Fruit fly (Drosophila melanogaster) whole organism, embryonic: Measurements from ENCODE around the gene Mettl5.
A peak's percentile ranks its signal among the peaks of the same experiment; 100 is the strongest.

Source experiments
- Ada2b ChIP-seq: fragments of 200-800 bp; sonication (Bioruptor generic); IDR thresholded peaks from 2 replicates; pipeline ENCODE4 v1.3.6; 2022; ENCODE audit warnings: missing biosample characterization, missing genetic modification characterization
- CG11247 ChIP-seq: fragments of 200-800 bp; sonication (Bioruptor generic); IDR thresholded peaks from 2 replicates; pipeline ENCODE4 v1.3.6; 2022; ENCODE audit warnings: missing biosample characterization, missing genetic modification characterization
- CG11696 ChIP-seq: fragments of 200-800 bp; sonication (Bioruptor generic); IDR thresholded peaks from 2 replicates; pipeline ENCODE4 v1.3.6; 2022; ENCODE audit warnings: missing biosample characterization, missing genetic modification characterization
- CG12236 ChIP-seq: fragments of 200-800 bp; sonication (Bioruptor generic); optimal IDR thresholded peaks from 2 replicates; lab custom pipeline; 2016; ENCODE audit warnings: missing biosample characterization, missing genetic modification characterization
- CG13424 ChIP-seq: fragments of 200-800 bp; sonication (Bioruptor generic); optimal IDR thresholded peaks from 2 replicates; lab custom pipeline; 2019; ENCODE audit warnings: missing biosample characterization, mild to moderate bottlenecking, missing genetic modification characterization, moderate library complexity
- CG16863 ChIP-seq: fragments of 200-800 bp; sonication (Bioruptor generic); optimal IDR thresholded peaks from 3 replicates; lab custom pipeline; 2016; ENCODE audit warnings: missing biosample characterization, missing genetic modification characterization
- CG17359 ChIP-seq: fragments of 200-800 bp; sonication (Bioruptor generic); optimal IDR thresholded peaks from 3 replicates; lab custom pipeline; 2018; ENCODE audit warnings: missing biosample characterization, mild to moderate bottlenecking, missing genetic modification characterization, moderate library complexity
- CG1832 ChIP-seq: fragments of 200-800 bp; sonication (Bioruptor generic); optimal IDR thresholded peaks from 2 replicates; lab custom pipeline; 2017; ENCODE audit warnings: missing biosample characterization, mild to moderate bottlenecking, missing genetic modification characterization, inconsistent platforms
- CG2202 ChIP-seq: fragments of 200-800 bp; sonication (Bioruptor generic); optimal IDR thresholded peaks from 2 replicates; lab custom pipeline; 2018; ENCODE audit warnings: missing biosample characterization, mild to moderate bottlenecking, missing genetic modification characterization
- CG3163 ChIP-seq: fragments of 200-800 bp; sonication (Bioruptor generic); optimal IDR thresholded peaks from 3 replicates; lab custom pipeline; 2016; ENCODE audit warnings: missing biosample characterization, missing genetic modification characterization
- CG32772 ChIP-seq: fragments of 200-800 bp; sonication (Bioruptor generic); IDR thresholded peaks from 2 replicates; pipeline ENCODE4 v1.3.6; 2022; ENCODE audit warnings: missing biosample characterization, missing genetic modification characterization
- CG3407 ChIP-seq: fragments of 200-800 bp; sonication (Bioruptor generic); optimal IDR thresholded peaks from 2 replicates; lab custom pipeline; 2018; ENCODE audit warnings: missing biosample characterization, mild to moderate bottlenecking, missing genetic modification characterization
- CG3847 ChIP-seq: fragments of 200-800 bp; sonication (Bioruptor generic); IDR thresholded peaks from 2 replicates; pipeline ENCODE4 v1.3.6; 2022; ENCODE audit warnings: missing biosample characterization, missing genetic modification characterization
- CG43689 ChIP-seq: fragments of 200-800 bp; sonication (Bioruptor generic); IDR thresholded peaks from 2 replicates; pipeline ENCODE4 v1.3.6; 2022; ENCODE audit warnings: missing biosample characterization, missing genetic modification characterization
- CG6689 ChIP-seq: fragments of 200-800 bp; sonication (Bioruptor generic); IDR thresholded peaks from 2 replicates; pipeline ENCODE4 v1.3.6; 2022; ENCODE audit warnings: missing biosample characterization, missing genetic modification characterization
- CG7357 ChIP-seq: fragments of 200-800 bp; sonication (Bioruptor generic); IDR thresholded peaks from 3 replicates; pipeline ENCODE4 v1.3.6; 2022; ENCODE audit warnings: missing biosample characterization, missing genetic modification characterization
- CG7839 ChIP-seq: fragments of 200-800 bp; sonication (Bioruptor generic); optimal IDR thresholded peaks from 3 replicates; lab custom pipeline; 2018; ENCODE audit warnings: missing biosample characterization, mild to moderate bottlenecking, missing genetic modification characterization, moderate library complexity
- CG7928 ChIP-seq: fragments of 200-800 bp; sonication (Bioruptor generic); optimal IDR thresholded peaks from 2 replicates; lab custom pipeline; 2017; ENCODE audit warnings: missing biosample characterization, mild to moderate bottlenecking, missing genetic modification characterization
- CG7987 ChIP-seq: fragments of 200-800 bp; sonication (Bioruptor generic); optimal IDR thresholded peaks from 2 replicates; lab custom pipeline; 2018; ENCODE audit warnings: missing biosample characterization, mild to moderate bottlenecking, missing genetic modification characterization, moderate library complexity
- CG9437 ChIP-seq: fragments of 200-800 bp; sonication (Bioruptor generic); optimal IDR thresholded peaks from 2 replicates; lab custom pipeline; 2018; ENCODE audit warnings: missing biosample characterization, mild to moderate bottlenecking, missing genetic modification characterization
- Chrac-16 ChIP-seq: fragments of 200-800 bp; sonication (Bioruptor generic); optimal IDR thresholded peaks from 3 replicates; lab custom pipeline; 2016; ENCODE audit warnings: missing biosample characterization, missing genetic modification characterization
- CrebB ChIP-seq: fragments of 200-800 bp; sonication (Bioruptor generic); optimal IDR thresholded peaks from 3 replicates; lab custom pipeline; 2018; ENCODE audit warnings: missing biosample characterization, mild to moderate bottlenecking, missing genetic modification characterization
- Dek ChIP-seq: fragments of 200-800 bp; sonication (Bioruptor generic); optimal IDR thresholded peaks from 3 replicates; lab custom pipeline; 2019; ENCODE audit warnings: missing biosample characterization, mild to moderate bottlenecking, missing genetic modification characterization, moderate library complexity
- Elba2 ChIP-seq: fragments of 200-800 bp; sonication (Bioruptor generic); optimal IDR thresholded peaks from 3 replicates; lab custom pipeline; 2016; ENCODE audit warnings: missing biosample characterization, missing genetic modification characterization
- Ets65A ChIP-seq: fragments of 200-800 bp; sonication (Bioruptor generic); peaks from one replicate; lab custom pipeline; 2016; ENCODE audit warnings: missing biosample characterization, missing genetic modification characterization
- Ets97D ChIP-seq: fragments of 200-800 bp; sonication (Bioruptor generic); optimal IDR thresholded peaks from 3 replicates; lab custom pipeline; 2016; ENCODE audit warnings: missing biosample characterization, missing genetic modification characterization
- HLH3B ChIP-seq: fragments of 200-800 bp; sonication (Bioruptor generic); IDR thresholded peaks from 2 replicates; pipeline ENCODE4 v1.3.6; 2022; ENCODE audit warnings: missing biosample characterization, missing genetic modification characterization
- Scr ChIP-seq: fragments of 200-800 bp; sonication (Bioruptor generic); IDR thresholded peaks from 2 replicates; pipeline ENCODE4 v1.3.6; 2022; ENCODE audit warnings: missing biosample characterization, missing genetic modification characterization; ENCODE audit not compliant: partially characterized antibody
- Sin3A ChIP-seq: fragments of >200 bp; optimal IDR thresholded peaks from 2 replicates; lab custom pipeline; 2018
- Sox100B ChIP-seq: fragments of 200-800 bp; sonication (Bioruptor generic); optimal IDR thresholded peaks from 3 replicates; lab custom pipeline; 2018; ENCODE audit warnings: missing biosample characterization, mild to moderate bottlenecking, missing genetic modification characterization
- YL-1 ChIP-seq: fragments of 200-800 bp; sonication (Bioruptor generic); optimal IDR thresholded peaks from 3 replicates; lab custom pipeline; 2017; ENCODE audit warnings: missing biosample characterization, mild to moderate bottlenecking, missing genetic modification characterization
- abd-A ChIP-seq: fragments of 200-800 bp; sonication (Bioruptor generic); optimal IDR thresholded peaks from 3 replicates; lab custom pipeline; 2019; ENCODE audit warnings: missing biosample characterization, mild to moderate bottlenecking, missing genetic modification characterization, moderate library complexity
- ac ChIP-seq: fragments of 200-800 bp; sonication (Bioruptor generic); optimal IDR thresholded peaks from 3 replicates; lab custom pipeline; 2017; ENCODE audit warnings: missing biosample characterization, mild to moderate bottlenecking, missing genetic modification characterization
- bcd ChIP-seq: fragments of 200-800 bp; sonication (Bioruptor generic); optimal IDR thresholded peaks from 2 replicates; lab custom pipeline; 2017; ENCODE audit warnings: missing biosample characterization, mild to moderate bottlenecking, missing genetic modification characterization
- cato ChIP-seq: fragments of 200-800 bp; sonication (Bioruptor generic); optimal IDR thresholded peaks from 2 replicates; lab custom pipeline; 2016; ENCODE audit warnings: missing biosample characterization, missing genetic modification characterization, borderline replicate concordance
- chinmo ChIP-seq: fragments of 200-800 bp; sonication (Bioruptor generic); IDR thresholded peaks from 4 replicates; pipeline ENCODE4 v1.3.6; 2022; ENCODE audit warnings: missing biosample characterization, missing genetic modification characterization; ENCODE audit not compliant: partially characterized antibody
- chm ChIP-seq: fragments of 200-800 bp; sonication (Bioruptor generic); IDR thresholded peaks from 2 replicates; pipeline ENCODE4 v1.3.6; 2022; ENCODE audit warnings: missing biosample characterization, missing genetic modification characterization
- dan ChIP-seq: fragments of 200-800 bp; sonication (Bioruptor generic); IDR thresholded peaks from 2 replicates; pipeline ENCODE4 v1.3.6; 2022; ENCODE audit warnings: missing biosample characterization, missing genetic modification characterization
- en ChIP-seq: fragments of 200-800 bp; sonication (Bioruptor generic); optimal IDR thresholded peaks from 2 replicates; lab custom pipeline; 2016; ENCODE audit warnings: missing biosample characterization, missing genetic modification characterization
- gfzf ChIP-seq: fragments of 200-800 bp; sonication (Bioruptor generic); optimal IDR thresholded peaks from 2 replicates; lab custom pipeline; 2016; ENCODE audit warnings: missing biosample characterization, mild to moderate bottlenecking, missing genetic modification characterization, moderate library complexity
- gro ChIP-seq: fragments of 200-800 bp; sonication (Bioruptor generic); optimal IDR thresholded peaks from 2 replicates; lab custom pipeline; 2016; ENCODE audit warnings: missing biosample characterization, missing genetic modification characterization
- gsb-n ChIP-seq: fragments of 200-800 bp; sonication (Bioruptor generic); optimal IDR thresholded peaks from 3 replicates; lab custom pipeline; 2018; ENCODE audit warnings: missing biosample characterization, mild to moderate bottlenecking, missing genetic modification characterization
- inv ChIP-seq: fragments of 200-800 bp; sonication (Bioruptor generic); IDR thresholded peaks from 2 replicates; pipeline ENCODE4 v1.3.6; 2022; ENCODE audit warnings: missing biosample characterization, missing genetic modification characterization; ENCODE audit not compliant: partially characterized antibody
- jigr1 ChIP-seq: fragments of 200-800 bp; sonication (Bioruptor generic); IDR thresholded peaks from 3 replicates; pipeline ENCODE4 v1.3.6; 2022; ENCODE audit warnings: missing biosample characterization, missing genetic modification characterization
- lola ChIP-seq, 3 experiments: fragments of >200 bp in 2 of 3; fragments of 200-800 bp in 1 of 3; sonication (Bioruptor generic) in 1 of 3; optimal IDR thresholded peaks; 2 replicates each; lab custom pipeline; 2017 to 2019; ENCODE audit warnings: missing biosample characterization in 3 of 3, missing genetic modification characterization in 3 of 3, mild to moderate bottlenecking in 1 of 3, moderate library complexity in 1 of 3
- mam ChIP-seq: fragments of 200-800 bp; sonication (Bioruptor generic); optimal IDR thresholded peaks from 3 replicates; lab custom pipeline; 2016; ENCODE audit warnings: missing biosample characterization, missing genetic modification characterization
- odd ChIP-seq: fragments of 200-800 bp; sonication (Bioruptor generic); optimal IDR thresholded peaks from 2 replicates; lab custom pipeline; 2017; ENCODE audit warnings: missing biosample characterization, mild to moderate bottlenecking, missing genetic modification characterization
- pum ChIP-seq: fragments of 200-800 bp; sonication (Bioruptor generic); optimal IDR thresholded peaks from 2 replicates; lab custom pipeline; 2016; ENCODE audit warnings: missing biosample characterization, missing genetic modification characterization
- ranshi ChIP-seq: fragments of 200-800 bp; sonication (Bioruptor generic); IDR thresholded peaks from 2 replicates; pipeline ENCODE4 v1.3.6; 2022; ENCODE audit warnings: missing biosample characterization, missing genetic modification characterization
- sim ChIP-seq: fragments of 200-800 bp; sonication (Bioruptor generic); IDR thresholded peaks from 2 replicates; pipeline ENCODE4 v1.3.6; 2022; ENCODE audit warnings: missing biosample characterization, missing genetic modification characterization
- ssp ChIP-seq: fragments of 200-800 bp; sonication (Bioruptor generic); IDR thresholded peaks from 2 replicates; pipeline ENCODE4 v1.3.6; 2022; ENCODE audit warnings: missing biosample characterization, missing genetic modification characterization
- stwl ChIP-seq: fragments of 200-800 bp; sonication (Bioruptor generic); optimal IDR thresholded peaks from 3 replicates; lab custom pipeline; 2018; ENCODE audit warnings: missing biosample characterization, mild to moderate bottlenecking, missing genetic modification characterization, moderate library complexity

Gene Mettl5

DNA sequence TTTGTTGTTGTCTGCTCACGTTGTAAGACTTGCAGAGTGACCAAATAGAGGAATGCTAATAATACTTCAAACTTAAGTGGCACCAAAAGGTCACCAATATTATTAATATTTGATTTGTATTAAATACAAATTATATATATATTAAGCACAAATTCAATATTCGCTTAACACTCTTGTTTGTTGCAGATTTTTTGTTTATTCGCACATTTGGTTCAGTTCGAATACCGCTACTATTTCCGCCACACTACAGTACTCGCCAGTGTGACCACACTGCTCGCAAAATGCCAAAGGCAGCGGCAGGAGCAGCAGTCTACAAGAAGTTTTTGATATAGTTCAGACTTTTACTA, 548 bp downstream of the Mettl5 start, which contains the start of gene Max (continued):
- TF ChIP-seq bcd (GFP tag; lab: Kevin White, UChicago) = peak; percentile 67
- peak; percentile 74 for TF ChIP-seq HLH3B (GFP tag; lab: Robert Waterston, UW)
- TF ChIP-seq stwl = peak; percentile 77
- TF ChIP-seq CG11696 = peak; percentile 65
- TF ChIP-seq CG7928 = no peak
- TF ChIP-seq CG43689 (GFP tag; lab: Robert Waterston, UW) = no peak
- TF ChIP-seq Dek = peak; percentile 66
- TF ChIP-seq odd (GFP tag; lab: Kevin White, UChicago) = peak; percentile 48
- peak; percentile 79 for TF ChIP-seq CG3847 (GFP tag; lab: Robert Waterston, UW)
- TF ChIP-seq CG11247 (GFP tag; lab: Robert Waterston, UW) = peak; percentile 65
- TF ChIP-seq CG6689 (GFP tag; lab: Robert Waterston, UW) = peak; percentile 80
- peak; percentile 59; the same call in 1 of the 2 replicates for TF ChIP-seq ranshi (GFP tag; lab: Robert Waterston, UW)
- peak; percentile 72 for TF ChIP-seq CG7839 (tag; lab: Kevin White, UChicago)
- peak; percentile 58; the same call in 1 of the 2 replicates for TF ChIP-seq chm (GFP tag; lab: Robert Waterston, UW)
- TF ChIP-seq CG16863 (GFP tag; lab: Kevin White, UChicago) = no peak
- no peak for TF ChIP-seq en (GFP tag; lab: Kevin White, UChicago)
- peak; percentile 26 for TF ChIP-seq CG7987 (GFP tag; lab: Kevin White, UChicago)
- peak; percentile 60 for TF ChIP-seq Ada2b (GFP tag; lab: Robert Waterston, UW)
- no peak for TF ChIP-seq pum (GFP tag; lab: Kevin White, UChicago)
- TF ChIP-seq inv (GFP tag; lab: Robert Waterston, UW) = no peak
- TF ChIP-seq Scr (GFP tag; lab: Robert Waterston, UW) = 0 out of 2 replicates have a peak, but pooled peaks have one; percentile 9
- TF ChIP-seq CG2202 (tag; lab: Kevin White, UChicago) = peak; percentile 8
- no peak for TF ChIP-seq jigr1 (GFP tag; lab: Robert Waterston, UW)
- no peak for TF ChIP-seq Ets97D (GFP tag; lab: Kevin White, UChicago)
- TF ChIP-seq Sin3A (lab: Kevin White, UChicago) = no peak
- TF ChIP-seq sim = peak; percentile 51; the same call in 1 of the 2 replicates
- TF ChIP-seq CG1832 = no peak
- TF ChIP-seq ac (GFP tag; lab: Kevin White, UChicago) = no peak
- peak; percentile 43 for TF ChIP-seq CG3407 (GFP tag; lab: Kevin White, UChicago)
- no peak for TF ChIP-seq Elba2
- TF ChIP-seq gsb-n (tag; lab: Kevin White, UChicago) = peak; percentile 53
- TF ChIP-seq CG17359 (tag; lab: Kevin White, UChicago) = peak; percentile 71
- peak; percentile 63 for TF ChIP-seq CrebB (tag; lab: Kevin White, UChicago)
- no peak for TF ChIP-seq CG3163 (GFP tag; lab: Kevin White, UChicago)
- no peak for TF ChIP-seq ssp
- peak; percentile 60 for TF ChIP-seq Chrac-16
- no peak for TF ChIP-seq gro (GFP tag; lab: Kevin White, UChicago)
- TF ChIP-seq CG9437 = peak; percentile 88
- peak in 1 of 3 experiments; percentile 66 for TF ChIP-seq lola (GFP tag; optimal IDR thresholded peaks at IDR 0.05; lab: Kevin White, UChicago)
- TF ChIP-seq dan = no peak
- TF ChIP-seq gfzf (GFP tag; lab: Kevin White, UChicago) = peak; percentile 76
- TF ChIP-seq abd-A (tag; lab: Kevin White, UChicago) = no peak
- peak; percentile 40; the same call in 1 of the 3 replicates for TF ChIP-seq CG7357 (GFP tag; lab: Robert Waterston, UW)
- no peak for TF ChIP-seq Sox100B (GFP tag; lab: Kevin White, UChicago)
- peak; percentile 83 for TF ChIP-seq CG13424 (tag; lab: Kevin White, UChicago)
- TF ChIP-seq Ets65A (GFP tag; lab: Kevin White, UChicago) = peak; percentile 41
- TF ChIP-seq chinmo (GFP tag; lab: Robert Waterston, UW) = no peak
- TF ChIP-seq YL-1 (GFP tag; lab: Kevin White, UChicago) = peak; percentile 92
- TF ChIP-seq cato (GFP tag; lab: Kevin White, UChicago) = peak; percentile 8
- no peak for TF ChIP-seq mam (GFP tag; lab: Kevin White, UChicago)
- TF ChIP-seq CG32772 (GFP tag; lab: Robert Waterston, UW) = 0 out of 2 replicates have a peak, but pooled peaks have one; percentile 45
- TF ChIP-seq CG12236 = no peak
